Worm (Caenorhabditis elegans): ENCODE results near the gene B0244.17.

Gene B0244.17

ce11 chrIII:5701491-5701890 is 31.5 kb upstream of the B0244.17 start:
- no peak for TF ChIP-seq flt-1 (GFP tag; IDR thresholded peaks at IDR 0.05)
- TF ChIP-seq F13C5.2 (tag; optimal IDR thresholded peaks at IDR 0.05): no peak

DNA sequence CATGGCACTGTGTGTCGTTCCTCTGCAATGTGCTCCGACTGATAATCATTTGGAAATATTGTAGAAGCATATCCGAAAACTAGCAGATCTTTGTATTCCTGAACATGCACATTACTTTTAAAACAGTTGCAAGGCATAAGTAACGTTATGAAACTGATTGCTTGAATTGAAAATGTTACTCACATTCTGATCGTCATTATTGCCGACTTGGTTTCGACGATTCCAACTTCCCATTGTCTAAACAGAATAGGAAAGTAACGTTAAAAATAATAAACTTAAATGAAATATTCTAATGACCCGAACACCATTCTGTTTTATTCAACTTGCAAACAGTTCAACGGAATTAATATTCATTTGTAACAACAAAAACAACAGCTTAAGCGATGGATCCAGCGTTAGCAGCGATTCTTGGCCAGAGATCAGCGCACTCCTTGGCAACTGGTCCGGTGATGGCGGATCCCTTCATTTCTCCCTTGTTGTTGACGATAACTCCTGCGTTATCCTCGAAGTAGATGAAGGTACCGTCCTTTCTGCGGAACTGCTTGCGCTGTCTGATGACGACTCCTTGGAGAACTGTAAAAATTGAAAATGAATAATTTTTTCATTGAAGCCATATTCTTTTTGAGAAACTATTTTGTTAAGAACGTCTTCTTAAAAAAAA is 27.7 kb upstream of the B0244.17 start, which contains the start of gene swp-1:
Gene swp-1 (minus strand): TSS at position 298 of the 661 bp plus-strand sequence.
- TF ChIP-seq pes-1 (GFP tag; IDR thresholded peaks at IDR 0.05) (no peak), ama-1 (optimal IDR thresholded peaks at IDR 0.05) (peak; percentile 5)

DNA sequence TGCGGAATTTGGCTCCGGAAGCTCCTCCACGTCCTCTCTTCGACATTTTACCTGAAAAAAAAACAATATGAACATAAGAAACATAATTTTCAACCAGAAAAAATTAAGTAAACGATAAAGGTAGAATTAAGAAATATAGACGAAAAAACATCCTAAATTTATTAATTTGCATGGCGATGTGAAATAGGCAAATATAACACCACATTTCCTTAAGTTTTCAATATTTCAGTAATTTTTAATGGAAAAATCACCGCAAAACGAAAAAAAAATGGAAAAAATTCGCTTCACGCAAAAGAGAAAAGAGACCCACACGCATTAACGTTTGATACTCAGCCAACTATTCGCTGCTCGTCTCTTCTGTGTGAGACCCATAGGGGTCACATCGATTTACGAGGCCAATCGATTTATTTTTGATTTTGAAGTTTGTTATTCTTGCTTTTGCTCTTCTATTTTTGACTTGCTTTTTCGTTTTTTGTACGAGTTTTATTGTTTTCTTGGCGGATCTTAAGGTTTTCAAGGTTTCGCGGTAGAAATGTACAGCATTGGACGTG is 26.9 kb upstream of the B0244.17 start, which contains the start of gene rpl-23:
Gene rpl-23 (minus strand): TSS at position 51 of the 551 bp plus-strand sequence.
- TF ChIP-seq flt-1 (GFP tag; IDR thresholded peaks at IDR 0.05): no peak
- no peak for TF ChIP-seq ama-1 (optimal IDR thresholded peaks at IDR 0.05)
- TF ChIP-seq ets-7 (tag; optimal IDR thresholded peaks at IDR 0.05): no peak
- no peak for TF ChIP-seq B0310.2 (tag; optimal IDR thresholded peaks at IDR 0.05)
- peak; percentile 54 for TF ChIP-seq F13C5.2 (tag; optimal IDR thresholded peaks at IDR 0.05)
- TF ChIP-seq tbx-11 (GFP tag; IDR thresholded peaks at IDR 0.05): no peak
- TF ChIP-seq hmg-4 (GFP tag; optimal IDR thresholded peaks at IDR 0.05): no peak
- no peak for TF ChIP-seq tra-4 (tag; optimal IDR thresholded peaks at IDR 0.05)
- no peak for TF ChIP-seq hmbx-1 (tag; optimal IDR thresholded peaks at IDR 0.05)
- TF ChIP-seq ceh-13 (GFP tag; optimal IDR thresholded peaks at IDR 0.05): no peak
- no peak for TF ChIP-seq scrt-1 (GFP tag; IDR thresholded peaks at IDR 0.05)
- no peak for TF ChIP-seq ceh-36 (tag; optimal IDR thresholded peaks at IDR 0.05)
- no peak for TF ChIP-seq hnd-1 (tag; optimal IDR thresholded peaks at IDR 0.05)
- TF ChIP-seq pes-1 (GFP tag; IDR thresholded peaks at IDR 0.05): no peak
- TF ChIP-seq tbx-37 (GFP tag; conservative IDR thresholded peaks at IDR 0.05): 0 out of 2 replicates have a peak, but pooled peaks have one; percentile 14
- no peak for TF ChIP-seq sea-1 (GFP tag; conservative IDR thresholded peaks at IDR 0.05)
- TF ChIP-seq aly-1 (tag; optimal IDR thresholded peaks at IDR 0.05): no peak

DNA sequence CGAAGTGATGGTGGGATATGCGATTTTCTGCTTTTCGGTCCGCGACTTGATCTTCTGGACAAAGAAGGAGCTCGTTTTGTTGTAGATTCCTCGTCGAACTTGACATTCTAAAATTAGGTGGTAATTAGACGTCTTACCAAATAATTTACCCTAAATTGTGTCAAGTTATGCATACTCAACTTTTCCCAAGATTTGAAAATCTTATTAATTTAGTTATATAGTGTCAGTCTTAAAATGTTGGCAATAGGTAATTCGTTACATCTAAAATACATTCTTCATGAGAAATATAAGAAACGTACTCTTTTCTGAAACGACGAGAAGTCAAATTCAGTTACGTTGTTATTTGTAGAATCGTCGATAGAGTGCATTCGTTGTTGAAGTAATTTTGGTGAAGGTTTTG is 25.5 kb upstream of the B0244.17 start:
- TF ChIP-seq tbx-37 (GFP tag; conservative IDR thresholded peaks at IDR 0.05): no peak
- TF ChIP-seq scrt-1 (GFP tag; IDR thresholded peaks at IDR 0.05): no peak
- no peak for TF ChIP-seq B0310.2 (tag; optimal IDR thresholded peaks at IDR 0.05)
- TF ChIP-seq hmg-4 (GFP tag; optimal IDR thresholded peaks at IDR 0.05): no peak
- TF ChIP-seq F13C5.2 (tag; optimal IDR thresholded peaks at IDR 0.05): no peak
- TF ChIP-seq pes-1 (GFP tag; IDR thresholded peaks at IDR 0.05): no peak
- no peak for TF ChIP-seq aly-1 (tag; optimal IDR thresholded peaks at IDR 0.05)
- no peak for TF ChIP-seq tra-4 (tag; optimal IDR thresholded peaks at IDR 0.05)
- TF ChIP-seq sea-1 (GFP tag; conservative IDR thresholded peaks at IDR 0.05): no peak
- no peak for TF ChIP-seq flt-1 (GFP tag; IDR thresholded peaks at IDR 0.05)
- no peak for TF ChIP-seq hnd-1 (tag; optimal IDR thresholded peaks at IDR 0.05)
- no peak for TF ChIP-seq ama-1 (optimal IDR thresholded peaks at IDR 0.05)
- TF ChIP-seq ets-7 (tag; optimal IDR thresholded peaks at IDR 0.05): no peak
- no peak for TF ChIP-seq ceh-36 (tag; optimal IDR thresholded peaks at IDR 0.05)
- TF ChIP-seq hmbx-1 (tag; optimal IDR thresholded peaks at IDR 0.05): no peak
- TF ChIP-seq ceh-13 (GFP tag; optimal IDR thresholded peaks at IDR 0.05): no peak
- no peak for TF ChIP-seq tbx-11 (GFP tag; IDR thresholded peaks at IDR 0.05)

DNA sequence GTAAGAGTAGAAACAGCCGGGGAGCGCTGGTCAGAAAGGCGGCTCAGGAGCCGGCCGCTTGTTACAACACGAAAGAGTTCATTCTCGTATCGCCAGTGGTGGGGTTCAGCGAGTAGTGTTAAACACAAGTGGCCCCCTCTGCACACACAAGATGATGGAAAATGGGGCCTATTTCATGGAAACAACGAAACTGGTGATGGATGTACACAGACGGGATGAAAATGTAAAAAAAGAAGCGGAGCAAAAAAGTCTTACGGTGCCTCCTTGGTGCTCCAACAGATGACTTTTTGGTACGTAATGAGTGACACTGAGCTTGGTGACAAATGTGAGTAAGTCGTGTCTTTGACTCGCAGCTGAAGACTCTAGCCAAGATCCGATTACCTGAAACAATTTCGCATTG is 25.0 kb upstream of the B0244.17 start:
- no peak for TF ChIP-seq pes-1 (GFP tag; IDR thresholded peaks at IDR 0.05)

DNA sequence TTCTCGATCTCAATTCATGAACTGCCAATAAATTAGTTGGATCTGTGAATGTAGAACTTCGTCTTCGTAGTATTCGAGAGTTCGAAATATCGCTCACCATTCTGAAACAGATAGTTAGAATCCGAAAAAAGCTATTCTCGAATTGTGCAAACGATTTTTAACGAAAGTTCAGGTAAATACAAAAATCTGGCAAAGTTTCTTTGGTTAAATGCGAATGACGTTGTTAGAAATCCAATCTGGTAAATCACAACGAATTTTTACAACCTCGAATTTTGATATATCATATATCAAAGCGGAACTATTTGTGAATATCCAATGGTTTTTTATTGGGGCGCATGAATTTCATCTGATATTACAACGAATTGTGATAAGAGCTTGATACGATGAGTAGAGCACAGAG is 23.8 kb upstream of the B0244.17 start, which contains the start of gene hpo-28:
Gene hpo-28 (minus strand): TSS at position 101 of the 400 bp plus-strand sequence.
- TF ChIP-seq flt-1 (GFP tag; IDR thresholded peaks at IDR 0.05) (no peak), F13C5.2 (tag; optimal IDR thresholded peaks at IDR 0.05) (no peak), pes-1 (GFP tag; IDR thresholded peaks at IDR 0.05) (no peak), sea-1 (GFP tag; conservative IDR thresholded peaks at IDR 0.05) (no peak), aly-1 (tag; optimal IDR thresholded peaks at IDR 0.05) (no peak), ets-7 (tag; optimal IDR thresholded peaks at IDR 0.05) (no peak), hmg-4 (GFP tag; optimal IDR thresholded peaks at IDR 0.05) (no peak), scrt-1 (GFP tag; IDR thresholded peaks at IDR 0.05) (no peak), tra-4 (tag; optimal IDR thresholded peaks at IDR 0.05) (no peak), hnd-1 (tag; optimal IDR thresholded peaks at IDR 0.05) (no peak)

- TF ChIP-seq pes-1 (GFP tag; IDR thresholded peaks at IDR 0.05) (no peak), tbx-37 (GFP tag; conservative IDR thresholded peaks at IDR 0.05) (no peak), scrt-1 (GFP tag; IDR thresholded peaks at IDR 0.05) (no peak), ceh-36 (tag; optimal IDR thresholded peaks at IDR 0.05) (no peak), B0310.2 (tag; optimal IDR thresholded peaks at IDR 0.05) (no peak), tra-4 (tag; optimal IDR thresholded peaks at IDR 0.05) (no peak), aly-1 (tag; optimal IDR thresholded peaks at IDR 0.05) (no peak)
These were observed 23.0 kb upstream of the B0244.17 start, which contains the start of gene B0336.12 for ce11 chrIII:5710045-5710444. B0336.12 (minus strand) TSS chrIII:5710145.

DNA sequence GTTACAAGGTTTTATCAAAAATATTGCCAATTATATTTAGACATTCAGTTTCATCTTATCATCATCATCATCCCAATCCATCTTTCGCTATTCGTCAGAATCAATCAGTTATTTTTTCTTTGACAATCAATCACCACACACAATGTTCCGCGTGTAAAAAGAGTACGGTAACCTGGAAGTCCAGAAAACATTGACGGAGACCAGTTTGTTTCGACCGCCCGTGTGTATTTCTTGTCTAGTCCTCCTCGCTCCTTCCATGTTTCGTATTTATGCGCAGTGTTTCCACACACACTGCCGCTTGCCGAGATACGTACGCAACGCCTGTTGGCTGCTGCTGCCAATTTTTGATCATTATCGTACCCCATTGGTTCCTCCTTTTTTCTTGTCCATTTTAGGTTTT is 22.3 kb upstream of the B0244.17 start:
- TF ChIP-seq scrt-1 (GFP tag; IDR thresholded peaks at IDR 0.05) (no peak), pes-1 (GFP tag; IDR thresholded peaks at IDR 0.05) (no peak), tra-4 (tag; optimal IDR thresholded peaks at IDR 0.05) (no peak), hnd-1 (tag; optimal IDR thresholded peaks at IDR 0.05) (no peak), ceh-36 (tag; optimal IDR thresholded peaks at IDR 0.05) (no peak), aly-1 (tag; optimal IDR thresholded peaks at IDR 0.05) (peak; percentile 3), F13C5.2 (tag; optimal IDR thresholded peaks at IDR 0.05) (no peak), ama-1 (optimal IDR thresholded peaks at IDR 0.05) (no peak), ceh-13 (GFP tag; optimal IDR thresholded peaks at IDR 0.05) (no peak), hmbx-1 (tag; optimal IDR thresholded peaks at IDR 0.05) (no peak), tbx-37 (GFP tag; conservative IDR thresholded peaks at IDR 0.05) (no peak), sea-1 (GFP tag; conservative IDR thresholded peaks at IDR 0.05) (0 out of 2 replicates have a peak, but pooled peaks have one; percentile 26), hmg-4 (GFP tag; optimal IDR thresholded peaks at IDR 0.05) (no peak), B0310.2 (tag; optimal IDR thresholded peaks at IDR 0.05) (no peak)

Data from whole organism, early embryonic.